Worm (Caenorhabditis elegans) whole organism, L4 larva: Measurements from ENCODE around the gene tsp-4.

Source experiments
- F26F4.8 ChIP-seq: fragments of 200-800 bp; sonication (Bioruptor generic); conservative IDR thresholded peaks from 2 replicates; pipeline ENCODE4 v1.3.6; 2022; ENCODE audit warnings: missing genetic modification characterization, missing compliant biosample characterization
- F37D6.2 ChIP-seq: sonication (generic microtip); optimal IDR thresholded peaks from 2 replicates; lab custom pipeline; 2016; ENCODE audit warnings: mild to moderate bottlenecking, missing genetic modification characterization, missing compliant biosample characterization
- Y75B8A.6 ChIP-seq: fragments of 200-800 bp; sonication (Bioruptor generic); IDR thresholded peaks from 2 replicates; pipeline ENCODE4 v1.3.6; 2022; ENCODE audit warnings: missing genetic modification reagents, missing genetic modification characterization, missing compliant biosample characterization
- ZK546.5 ChIP-seq, 2 experiments: sonication (generic microtip); optimal IDR thresholded peaks; 2 replicates each; lab custom pipeline; 2017; ENCODE audit warnings: missing biosample characterization in 2 of 2, missing genetic modification characterization in 2 of 2
- aha-1 ChIP-seq: fragments of 150-350 bp; peaks from one replicate; lab custom pipeline; 2014; ENCODE audit warnings: missing biosample characterization, missing genetic modification characterization
- attf-4 ChIP-seq: sonication (generic microtip); optimal IDR thresholded peaks from 3 replicates; lab custom pipeline; 2017; ENCODE audit warnings: missing biosample characterization, missing genetic modification characterization
- ceh-62 ChIP-seq: sonication (generic microtip); optimal IDR thresholded peaks from 2 replicates; lab custom pipeline; 2017; ENCODE audit warnings: missing biosample characterization, missing genetic modification characterization
- ces-1 ChIP-seq: fragments of 150-350 bp; sonication (generic microtip); optimal IDR thresholded peaks from 4 replicates; lab custom pipeline; 2014; ENCODE audit warnings: missing biosample characterization, missing genetic modification reagents, missing genetic modification characterization
- daf-16 ChIP-seq, 3 experiments: sonication (generic microtip); optimal IDR thresholded peaks; 2 replicates each; lab custom pipeline; 2016 to 2017; ENCODE audit warnings: missing genetic modification characterization in 3 of 3, missing genetic modification reagents in 3 of 3, mild to moderate bottlenecking in 2 of 3, missing compliant biosample characterization in 2 of 3, missing biosample characterization in 1 of 3, moderate library complexity in 1 of 3
- daf-19 ChIP-seq: fragments of 200-800 bp; sonication (Bioruptor generic); conservative IDR thresholded peaks from 2 replicates; pipeline ENCODE4 v1.3.6; 2022; ENCODE audit warnings: missing genetic modification characterization, missing compliant biosample characterization
- daf-8 ChIP-seq: fragments of 200-800 bp; sonication (Bioruptor generic); IDR thresholded peaks from 2 replicates; pipeline ENCODE4 v1.3.6; 2022; ENCODE audit warnings: missing genetic modification characterization, missing compliant biosample characterization
- dmd-6 ChIP-seq: fragments of 200-800 bp; sonication (Bioruptor generic); IDR thresholded peaks from 2 replicates; pipeline ENCODE4 v1.3.6; 2022; ENCODE audit warnings: missing genetic modification reagents, missing genetic modification characterization, missing compliant biosample characterization
- dmd-8 ChIP-seq: fragments of 200-800 bp; sonication (Bioruptor generic); IDR thresholded peaks from 2 replicates; pipeline ENCODE4 v1.3.6; 2022; ENCODE audit warnings: missing genetic modification characterization, missing compliant biosample characterization
- duxl-1 ChIP-seq: sonication (generic microtip); optimal IDR thresholded peaks from 2 replicates; lab custom pipeline; 2016; ENCODE audit warnings: mild to moderate bottlenecking, missing genetic modification characterization, moderate library complexity, missing compliant biosample characterization; ENCODE audit not compliant: poor library complexity
- egl-27 ChIP-seq: sonication (generic microtip); optimal IDR thresholded peaks from 3 replicates; lab custom pipeline; 2017; ENCODE audit warnings: missing biosample characterization, missing genetic modification reagents, missing genetic modification characterization
- fkh-10 ChIP-seq: fragments of 150-350 bp; optimal IDR thresholded peaks from 2 replicates; lab custom pipeline; 2014; ENCODE audit warnings: missing biosample characterization, missing genetic modification reagents, missing genetic modification characterization
- fos-1 ChIP-seq: fragments of 150-350 bp; optimal IDR thresholded peaks from 2 replicates; lab custom pipeline; 2014; ENCODE audit warnings: missing biosample characterization, missing genetic modification characterization
- hlh-30 ChIP-seq: sonication (generic microtip); optimal IDR thresholded peaks from 2 replicates; lab custom pipeline; 2017; ENCODE audit warnings: antibody characterized with exemption, mild to moderate bottlenecking, missing genetic modification characterization, missing compliant biosample characterization; ENCODE audit not compliant: insufficient read depth
- lin-13 ChIP-seq: fragments of 150-350 bp; optimal IDR thresholded peaks from 2 replicates; lab custom pipeline; 2014; ENCODE audit warnings: missing biosample characterization, missing genetic modification reagents, missing genetic modification characterization
- lin-15B ChIP-seq: fragments of 150-350 bp; sonication (generic microtip); optimal IDR thresholded peaks from 3 replicates; lab custom pipeline; 2014; ENCODE audit warnings: missing biosample characterization, missing genetic modification characterization
- lin-38 ChIP-seq: fragments of 200-800 bp; sonication (Bioruptor generic); IDR thresholded peaks from 2 replicates; pipeline ENCODE4 v1.3.6; 2022; ENCODE audit warnings: missing genetic modification reagents, missing genetic modification characterization, missing compliant biosample characterization
- madf-5 ChIP-seq, 2 experiments: fragments of 200-800 bp; sonication (Bioruptor generic); IDR thresholded peaks; 2 replicates each; pipeline ENCODE4 v1.3.6; 2022; ENCODE audit warnings: missing compliant biosample characterization in 2 of 2, missing genetic modification characterization in 2 of 2
- mdt-29 ChIP-seq: fragments of 200-800 bp; sonication (Bioruptor generic); IDR thresholded peaks from 2 replicates; pipeline ENCODE4 v1.3.6; 2022; ENCODE audit warnings: missing genetic modification reagents, missing genetic modification characterization, missing compliant biosample characterization
- mes-2 ChIP-seq: sonication (generic microtip); optimal IDR thresholded peaks from 2 replicates; lab custom pipeline; 2016; ENCODE audit warnings: missing genotype, mild to moderate bottlenecking, missing genetic modification characterization, missing compliant biosample characterization; ENCODE audit not compliant: poor library complexity, severe bottlenecking
- mxl-3 ChIP-seq: fragments of 200-800 bp; sonication (Bioruptor generic); optimal IDR thresholded peaks from 2 replicates; lab custom pipeline; 2018; ENCODE audit warnings: mild to moderate bottlenecking, missing genetic modification characterization, missing compliant biosample characterization
- nhr-111 ChIP-seq: fragments of 200-800 bp; sonication (Bioruptor generic); optimal IDR thresholded peaks from 2 replicates; lab custom pipeline; 2018; ENCODE audit warnings: mild to moderate bottlenecking, missing genetic modification characterization, missing compliant biosample characterization
- nhr-41 ChIP-seq: fragments of 200-800 bp; sonication (Bioruptor generic); IDR thresholded peaks from 2 replicates; pipeline ENCODE4 v1.3.6; 2022; ENCODE audit warnings: missing genetic modification reagents, missing genetic modification characterization, missing compliant biosample characterization
- nhr-77 ChIP-seq: fragments of 150-350 bp; optimal IDR thresholded peaks from 2 replicates; lab custom pipeline; 2014; ENCODE audit warnings: missing biosample characterization, missing genetic modification characterization
- pha-4 ChIP-seq, 2 experiments: fragments of 150-350 bp in 1 of 2; fragments of 200-800 bp in 1 of 2; sonication (Bioruptor generic) in 1 of 2; IDR thresholded peaks in 1 of 2; optimal IDR thresholded peaks in 1 of 2; 2 replicates each; pipeline versions ENCODE4 v1.3.6 to Lab custom; 2014 to 2022; ENCODE audit warnings: missing genetic modification characterization in 2 of 2, missing genetic modification reagents in 2 of 2, missing biosample characterization in 1 of 2, missing compliant biosample characterization in 1 of 2
- pqm-1 ChIP-seq: sonication (generic microtip); optimal IDR thresholded peaks from 2 replicates; lab custom pipeline; 2017; ENCODE audit warnings: missing biosample characterization, missing genetic modification characterization
- snpc-1.2 ChIP-seq: fragments of 200-800 bp; sonication (Bioruptor generic); IDR thresholded peaks from 2 replicates; pipeline ENCODE4 v1.3.6; 2022; ENCODE audit warnings: missing genetic modification reagents, missing genetic modification characterization, missing compliant biosample characterization
- unc-130 ChIP-seq: sonication (generic microtip); optimal IDR thresholded peaks from 2 replicates; lab custom pipeline; 2016; ENCODE audit warnings: missing genetic modification reagents, missing genetic modification characterization, missing compliant biosample characterization
- unc-39 ChIP-seq: sonication (generic microtip); optimal IDR thresholded peaks from 2 replicates; lab custom pipeline; 2017; ENCODE audit warnings: missing biosample characterization, missing genetic modification characterization
- unc-62 ChIP-seq, 3 experiments: fragments of 150-350 bp in 1 of 3; sonication (generic microtip); optimal IDR thresholded peaks in 2 of 3; peaks in 1 of 3; 1 replicate in 1 of 3; 2 replicates in 2 of 3; lab custom pipeline; 2014 to 2017; ENCODE audit warnings: missing biosample characterization in 3 of 3, missing genetic modification characterization in 3 of 3, missing genetic modification reagents in 3 of 3, missing genotype in 1 of 3
- vab-7 ChIP-seq: fragments of 200-800 bp; sonication (Bioruptor generic); IDR thresholded peaks from 2 replicates; pipeline ENCODE4 v1.3.6; 2022; ENCODE audit warnings: missing genetic modification reagents, missing genetic modification characterization, missing compliant biosample characterization
- zag-1 ChIP-seq: fragments of 150-350 bp; optimal IDR thresholded peaks from 2 replicates; lab custom pipeline; 2014; ENCODE audit warnings: missing biosample characterization, missing genetic modification characterization

The tsp-4 gene

DNA sequence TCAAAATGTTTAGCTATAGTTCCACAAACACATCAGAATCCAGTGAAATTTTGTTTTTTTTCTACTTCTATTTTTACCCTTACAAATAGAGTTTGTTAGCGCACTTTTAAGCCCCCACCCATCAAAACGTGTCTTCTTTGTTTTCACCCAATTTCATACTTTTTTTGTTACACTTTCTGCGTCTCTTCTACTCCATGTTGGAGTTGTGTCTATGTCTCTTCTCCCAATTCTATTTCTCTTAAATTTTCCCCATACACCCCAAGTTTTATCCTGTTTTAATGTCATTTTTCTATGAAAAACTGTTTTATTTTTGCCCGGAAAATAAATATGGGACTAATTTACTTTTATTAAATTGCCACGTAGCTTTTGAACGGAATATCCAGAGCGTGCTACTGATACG lies 25.3 kb upstream of the tsp-4 start:
- TF ChIP-seq mes-2 (tag; lab: Kevin White, UChicago) (peak; percentile 27), mxl-3 (no peak)

DNA sequence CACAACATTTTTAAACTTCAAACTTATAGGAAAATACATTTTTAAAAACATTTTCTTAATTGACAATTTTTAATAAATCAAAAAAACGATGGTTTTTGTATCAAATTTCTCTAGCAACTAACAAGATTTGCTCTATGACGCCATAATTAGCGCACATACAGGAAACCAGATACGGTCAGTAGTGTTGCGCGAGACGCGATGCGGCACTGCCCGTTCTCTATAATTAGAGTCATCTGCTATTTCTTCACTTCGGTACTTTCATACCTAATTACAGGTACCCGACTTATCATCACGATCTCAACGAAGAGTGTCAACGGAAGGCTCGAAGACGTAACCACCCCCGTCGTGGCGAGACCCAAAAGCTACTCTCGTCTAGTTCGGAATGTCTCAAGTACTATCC lies 24.6 kb upstream of the tsp-4 start:
- TF ChIP-seq unc-62 (GFP tag; optimal IDR thresholded peaks at IDR 0.05 in 1 of 2; lab: Kevin White, UChicago) = peak in 1 of 2 experiments; percentile 64
- no peak for TF ChIP-seq unc-62 (tag; optimal IDR thresholded peaks at IDR 0.05; lab: Kevin White, UChicago)
- no peak for TF ChIP-seq unc-39 (tag; lab: Kevin White, UChicago)
- no peak for TF ChIP-seq egl-27 (tag; lab: Kevin White, UChicago)
- no peak for TF ChIP-seq nhr-77 (tag; lab: Kevin White, UChicago)
- TF ChIP-seq fos-1 (tag; lab: Kevin White, UChicago) = no peak

DNA sequence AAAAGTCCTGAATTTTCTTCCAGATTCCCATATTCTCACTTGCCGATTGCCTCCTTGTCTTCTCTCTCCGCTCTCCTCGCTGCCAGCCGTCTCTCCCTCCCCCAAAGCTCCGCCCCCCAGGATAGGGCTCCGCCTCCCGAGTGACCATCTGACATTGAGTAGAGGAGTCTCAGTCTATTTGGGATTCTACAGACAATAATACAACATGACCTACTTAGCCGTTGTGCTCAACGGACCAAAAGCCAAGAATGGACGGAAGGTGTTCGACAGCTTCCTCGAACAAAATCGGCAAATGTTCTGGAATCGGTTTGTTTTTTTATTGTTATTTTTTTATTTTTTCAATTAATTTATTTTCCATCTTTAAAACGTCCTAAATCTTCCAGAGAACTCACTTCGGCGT lies 22.0 kb upstream of the tsp-4 start, which contains the start of gene ham-1:
Gene ham-1 (plus strand): TSS at position 173 of the 400 bp plus-strand sequence.
- no peak for TF ChIP-seq pha-4 (GFP tag; IDR thresholded peaks at IDR 0.05; lab: Robert Waterston, UW)
- TF ChIP-seq pha-4 (tag; optimal IDR thresholded peaks at IDR 0.05; lab: Kevin White, UChicago) = no peak
- peak in 1 of 2 experiments; percentile 90 for TF ChIP-seq unc-62 (GFP tag; optimal IDR thresholded peaks at IDR 0.05 in 1 of 2; lab: Kevin White, UChicago)
- no peak for TF ChIP-seq unc-62 (tag; optimal IDR thresholded peaks at IDR 0.05; lab: Kevin White, UChicago)

DNA sequence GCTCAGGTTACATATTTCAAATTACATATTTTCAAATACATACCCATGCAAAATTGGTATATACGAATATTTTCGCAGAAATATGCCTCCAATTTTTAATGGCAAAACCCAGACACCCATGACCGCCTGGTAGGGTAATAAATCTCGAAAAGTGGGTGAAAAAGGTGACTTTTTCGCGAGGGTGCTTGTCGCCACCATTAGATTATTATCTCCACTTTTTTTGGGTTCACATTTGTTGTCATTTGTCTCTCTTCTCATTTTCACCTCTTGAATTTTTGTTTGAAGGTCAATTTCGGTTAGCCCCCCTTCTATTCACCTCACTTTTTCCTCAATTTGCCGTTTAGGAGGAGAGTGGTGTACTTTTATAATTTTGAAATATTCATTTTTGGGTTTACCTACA lies 20.2 kb upstream of the tsp-4 start:
- TF ChIP-seq daf-19 (no peak), mdt-29 (GFP tag; lab: Robert Waterston, UW) (no peak), hlh-30 (tag; lab: Kevin White, UChicago) (no peak), vab-7 (no peak), attf-4 (tag; lab: Kevin White, UChicago) (no peak), dmd-6 (GFP tag; lab: Robert Waterston, UW) (no peak), duxl-1 (tag; lab: Kevin White, UChicago) (no peak), Y75B8A.6 (GFP tag; lab: Robert Waterston, UW) (no peak), zag-1 (tag; lab: Kevin White, UChicago) (no peak), unc-130 (no peak)

DNA sequence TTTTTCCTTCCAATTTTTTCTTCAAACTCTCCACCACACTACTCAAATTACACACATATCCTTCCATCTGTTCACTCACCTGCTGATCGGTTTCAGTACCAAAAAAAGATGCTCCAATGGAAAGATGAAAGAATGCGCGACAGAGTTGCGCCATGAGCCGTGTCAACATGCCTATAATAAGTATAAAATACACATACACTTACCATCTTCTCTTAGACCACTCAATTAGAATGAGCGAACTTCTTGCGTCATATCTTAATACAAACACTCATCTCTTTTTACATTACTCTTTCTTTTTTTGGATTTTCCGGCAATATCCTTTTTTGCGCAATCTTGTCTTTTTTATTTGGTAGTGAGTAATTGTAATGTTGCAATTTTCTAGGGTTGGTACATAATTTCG lies 17.6 kb upstream of the tsp-4 start:
- peak; percentile 67 for TF ChIP-seq aha-1 (tag; lab: Kevin White, UChicago)
- TF ChIP-seq F37D6.2 = no peak
- TF ChIP-seq unc-62 (GFP tag; optimal IDR thresholded peaks at IDR 0.05 in 1 of 2; lab: Kevin White, UChicago) = peak in 1 of 2 experiments; percentile 57
- no peak for TF ChIP-seq unc-62 (tag; optimal IDR thresholded peaks at IDR 0.05; lab: Kevin White, UChicago)

DNA sequence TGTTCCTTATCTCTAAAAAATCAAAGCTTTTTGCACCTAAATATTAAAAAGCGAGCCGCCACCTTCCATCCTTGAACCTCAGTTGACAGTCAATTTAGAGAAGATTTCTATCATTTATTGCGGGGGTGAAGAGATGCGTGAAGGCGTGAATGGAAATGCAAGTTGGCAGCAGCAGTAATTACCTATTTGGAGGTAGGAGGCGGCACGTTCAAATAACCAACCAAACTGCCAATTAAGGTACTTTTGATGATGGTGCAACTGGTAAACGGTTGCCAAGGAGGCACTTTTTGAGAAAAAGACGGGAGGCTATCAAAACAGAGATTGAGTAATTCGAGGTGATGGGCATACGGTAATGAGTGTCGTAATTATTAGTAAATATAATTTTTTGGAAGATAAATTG lies 16.3 kb upstream of the tsp-4 start:
- TF ChIP-seq lin-15B (tag; lab: Kevin White, UChicago) (no peak), vab-7 (no peak), madf-5 (GFP tag; IDR thresholded peaks at IDR 0.05; lab: Robert Waterston, UW) (no peak), daf-16 (GFP tag; optimal IDR thresholded peaks at IDR 0.05; lab: Kevin White, UChicago) (no peak), daf-16 (tag; optimal IDR thresholded peaks at IDR 0.05; lab: Kevin White, UChicago) (no peak), F26F4.8 (GFP tag; lab: Robert Waterston, UW) (no peak), lin-38 (no peak), mes-2 (tag; lab: Kevin White, UChicago) (no peak), dmd-8 (no peak), zag-1 (tag; lab: Kevin White, UChicago) (no peak), nhr-111 (GFP tag; lab: Kevin White, UChicago) (no peak), pqm-1 (tag; lab: Kevin White, UChicago) (no peak), lin-13 (GFP tag; lab: Kevin White, UChicago) (no peak), snpc-1.2 (no peak), ces-1 (GFP tag; lab: Kevin White, UChicago) (no peak), ZK546.5 (tag; optimal IDR thresholded peaks at IDR 0.05; lab: Kevin White, UChicago) (no peak), daf-8 (GFP tag; lab: Robert Waterston, UW) (no peak), nhr-41 (no peak), ceh-62 (no peak), fkh-10 (GFP tag; lab: Kevin White, UChicago) (no peak)
